Worm (Caenorhabditis elegans) whole organism, L1 larva: Measurements from ENCODE around the gene sra-1.

Experiments used
- C04F5.9 ChIP-seq: sonication (generic microtip); optimal IDR thresholded peaks from 2 replicates; lab custom pipeline; 2016; ENCODE audit warnings: missing genetic modification characterization, missing compliant biosample characterization
- C16A3.4 ChIP-seq: fragments of 150-350 bp; optimal IDR thresholded peaks from 2 replicates; lab custom pipeline; 2014; ENCODE audit warnings: missing biosample characterization, missing genetic modification characterization
- F16B12.6 ChIP-seq: fragments of 150-350 bp; optimal IDR thresholded peaks from 2 replicates; lab custom pipeline; 2014; ENCODE audit warnings: missing biosample characterization, missing genetic modification characterization
- alr-1 ChIP-seq: fragments of 200-800 bp; sonication (Bioruptor generic); optimal IDR thresholded peaks from 2 replicates; lab custom pipeline; 2018; ENCODE audit warnings: borderline replicate concordance, mild to moderate bottlenecking, missing genetic modification characterization, missing compliant biosample characterization
- blmp-1 ChIP-seq: fragments of 150-350 bp; optimal IDR thresholded peaks from 2 replicates; lab custom pipeline; 2014; ENCODE audit warnings: missing biosample characterization, missing genetic modification characterization
- ceh-8 ChIP-seq: fragments of 200-800 bp; sonication (Bioruptor generic); optimal IDR thresholded peaks from 2 replicates; lab custom pipeline; 2018; ENCODE audit warnings: mild to moderate bottlenecking, missing genetic modification characterization, moderate library complexity, missing compliant biosample characterization
- ceh-82 ChIP-seq, 3 experiments: fragments of 150-350 bp in 1 of 3; sonication (generic microtip) in 2 of 3; optimal IDR thresholded peaks; 2 replicates each; lab custom pipeline; 2014 to 2017; ENCODE audit warnings: missing biosample characterization in 3 of 3, missing genetic modification characterization in 3 of 3
- ceh-88 ChIP-seq: fragments of 200-800 bp; sonication (Bioruptor generic); IDR thresholded peaks from 2 replicates; pipeline ENCODE4 v1.3.6; 2022; ENCODE audit warnings: missing genetic modification characterization, missing compliant biosample characterization
- dpl-1 ChIP-seq, 3 experiments: fragments of 150-350 bp in 2 of 3; sonication (generic microtip) in 1 of 3; optimal IDR thresholded peaks; 2 replicates each; lab custom pipeline; 2014 to 2017; ENCODE audit warnings: missing biosample characterization in 3 of 3, missing genetic modification characterization in 3 of 3, missing genetic modification reagents in 3 of 3
- dsc-1 ChIP-seq: sonication (generic microtip); optimal IDR thresholded peaks from 2 replicates; lab custom pipeline; 2016; ENCODE audit warnings: mild to moderate bottlenecking, missing genetic modification characterization, missing compliant biosample characterization
- efl-1 ChIP-seq, 4 experiments: fragments of 150-350 bp; optimal IDR thresholded peaks in 3 of 4; peaks in 1 of 4; 1 replicate in 1 of 4; 2 replicates in 3 of 4; lab custom pipeline; 2014; ENCODE audit warnings: missing biosample characterization in 2 of 4, missing genetic modification characterization in 2 of 4, missing genetic modification reagents in 2 of 4
- efl-3 ChIP-seq: fragments of 200-800 bp; sonication (Bioruptor generic); optimal IDR thresholded peaks from 2 replicates; lab custom pipeline; 2018; ENCODE audit warnings: mild to moderate bottlenecking, missing genetic modification characterization, missing compliant biosample characterization
- egl-27 ChIP-seq, 2 experiments: fragments of 150-350 bp in 1 of 2; sonication (generic microtip); optimal IDR thresholded peaks; 3 replicates each; lab custom pipeline; 2017 to 2018; ENCODE audit warnings: missing biosample characterization in 2 of 2, missing genetic modification characterization in 2 of 2, missing genetic modification reagents in 2 of 2
- elt-3 ChIP-seq, 6 experiments: fragments of 150-350 bp in 1 of 6; sonication (generic microtip); optimal IDR thresholded peaks; 2 replicates each; lab custom pipeline; 2017 to 2018; ENCODE audit warnings: missing biosample characterization in 6 of 6, missing genetic modification characterization in 6 of 6, inconsistent platforms in 1 of 6
- ets-5 ChIP-seq: fragments of 200-800 bp; sonication (Bioruptor generic); IDR thresholded peaks from 2 replicates; pipeline ENCODE4 v1.3.6; 2022; ENCODE audit warnings: missing genetic modification characterization, missing compliant biosample characterization
- fkh-10 ChIP-seq: sonication (generic microtip); optimal IDR thresholded peaks from 2 replicates; lab custom pipeline; 2017; ENCODE audit warnings: missing biosample characterization, missing genetic modification reagents, missing genetic modification characterization
- fkh-4 ChIP-seq: sonication (generic microtip); optimal IDR thresholded peaks from 2 replicates; lab custom pipeline; 2016; ENCODE audit warnings: missing compliant biosample characterization, missing genetic modification characterization, borderline replicate concordance
- grh-1 ChIP-seq: fragments of 200-800 bp; sonication (Bioruptor generic); IDR thresholded peaks from 2 replicates; pipeline ENCODE4 v1.3.6; 2022; ENCODE audit warnings: missing genetic modification reagents, missing genetic modification characterization, missing compliant biosample characterization
- lin-35 ChIP-seq, 2 experiments: fragments of 150-350 bp; optimal IDR thresholded peaks; 2 replicates each; lab custom pipeline; 2014; ENCODE audit warnings: missing biosample characterization in 2 of 2, missing genetic modification characterization in 2 of 2, missing genetic modification reagents in 2 of 2
- lsy-2 ChIP-seq, 2 experiments: fragments of 150-350 bp; optimal IDR thresholded peaks; 2 replicates each; lab custom pipeline; 2014; ENCODE audit warnings: missing biosample characterization in 2 of 2, missing genetic modification characterization in 2 of 2
- nhr-20 ChIP-seq: sonication (generic microtip); optimal IDR thresholded peaks from 2 replicates; lab custom pipeline; 2016; ENCODE audit warnings: mild to moderate bottlenecking, missing genetic modification characterization, missing compliant biosample characterization
- nhr-237 ChIP-seq: fragments of 150-350 bp; optimal IDR thresholded peaks from 2 replicates; lab custom pipeline; 2014; ENCODE audit warnings: missing biosample characterization, missing genetic modification characterization
- nhr-71 ChIP-seq: sonication (generic microtip); optimal IDR thresholded peaks from 2 replicates; lab custom pipeline; 2016; ENCODE audit warnings: mild to moderate bottlenecking, missing genetic modification characterization, moderate library complexity, missing compliant biosample characterization
- nhr-76 ChIP-seq: sonication (generic microtip); optimal IDR thresholded peaks from 2 replicates; lab custom pipeline; 2017; ENCODE audit warnings: missing biosample characterization, missing genetic modification characterization
- nhr-77 ChIP-seq: fragments of 150-350 bp; optimal IDR thresholded peaks from 2 replicates; lab custom pipeline; 2014; ENCODE audit warnings: missing biosample characterization, missing genetic modification characterization
- nhr-84 ChIP-seq: sonication (generic microtip); optimal IDR thresholded peaks from 2 replicates; lab custom pipeline; 2017; ENCODE audit warnings: missing biosample characterization, missing genetic modification characterization
- nhr-85 ChIP-seq: sonication (generic microtip); peaks from one replicate; lab custom pipeline; 2016; ENCODE audit warnings: missing genetic modification characterization, inconsistent platforms, missing compliant biosample characterization
- nhr-90 ChIP-seq: sonication (generic microtip); optimal IDR thresholded peaks from 2 replicates; lab custom pipeline; 2016; ENCODE audit warnings: mild to moderate bottlenecking, missing genetic modification characterization, missing compliant biosample characterization; ENCODE audit not compliant: poor library complexity
- pqm-1 ChIP-seq: sonication (generic microtip); optimal IDR thresholded peaks from 3 replicates; lab custom pipeline; 2017; ENCODE audit warnings: missing biosample characterization, missing genetic modification characterization
- skn-1 ChIP-seq: fragments of 150-350 bp; optimal IDR thresholded peaks from 2 replicates; lab custom pipeline; 2014; ENCODE audit warnings: missing biosample characterization, missing genetic modification characterization
- snu-23 ChIP-seq: sonication (generic microtip); optimal IDR thresholded peaks from 2 replicates; lab custom pipeline; 2016; ENCODE audit warnings: missing genetic modification characterization, missing compliant biosample characterization
- tbx-2 ChIP-seq: sonication (generic microtip); optimal IDR thresholded peaks from 2 replicates; lab custom pipeline; 2016; ENCODE audit warnings: missing genetic modification characterization, missing compliant biosample characterization
- unc-130 ChIP-seq: fragments of 150-350 bp; optimal IDR thresholded peaks from 2 replicates; lab custom pipeline; 2017; ENCODE audit warnings: missing biosample characterization, missing genetic modification characterization, inconsistent platforms
- unc-62 ChIP-seq: fragments of 150-350 bp; optimal IDR thresholded peaks from 2 replicates; lab custom pipeline; 2014; ENCODE audit warnings: missing biosample characterization, missing genetic modification reagents, missing genetic modification characterization
- unc-86 ChIP-seq: sonication (generic microtip); optimal IDR thresholded peaks from 2 replicates; lab custom pipeline; 2016; ENCODE audit warnings: missing genetic modification characterization, missing compliant biosample characterization
- xbp-1 ChIP-seq: sonication (generic microtip); optimal IDR thresholded peaks from 2 replicates; lab custom pipeline; 2016; ENCODE audit warnings: missing genetic modification characterization, missing compliant biosample characterization

Gene sra-1

ce11 chrII:9560895-9561294 is 39.4 kb upstream of the sra-1 start (continued):
- TF ChIP-seq tbx-2 (tag; lab: Kevin White, UChicago): peak; percentile 12
- TF ChIP-seq nhr-84 (tag; lab: Kevin White, UChicago): no peak
- TF ChIP-seq grh-1: peak; percentile 73

ce11 chrII:9559929-9560328 is 38.5 kb upstream of the sra-1 start, which contains the start of gene F35H8.4:
Gene F35H8.4 (minus strand): TSS chrII:9560029.
- TF ChIP-seq ceh-88: no peak
- TF ChIP-seq efl-1 (optimal IDR thresholded peaks at IDR 0.05; lab: Kevin White, UChicago): no peak
- peak in 1 of 2 experiments; percentile 55 for TF ChIP-seq efl-1 (GFP tag; optimal IDR thresholded peaks at IDR 0.05 in 1 of 2; lab: Kevin White, UChicago)
- no peak for TF ChIP-seq skn-1

ce11 chrII:9558906-9559305 is 37.4 kb upstream of the sra-1 start:
- TF ChIP-seq nhr-76 (tag; lab: Kevin White, UChicago) (no peak), fkh-10 (GFP tag; lab: Kevin White, UChicago) (no peak), fkh-4 (tag; lab: Kevin White, UChicago) (no peak), C04F5.9 (tag; lab: Kevin White, UChicago) (no peak), ets-5 (GFP tag; lab: Robert Waterston, UW) (no peak), dpl-1 (GFP tag; optimal IDR thresholded peaks at IDR 0.05; lab: Kevin White, UChicago) (no peak), lin-35 (GFP tag; optimal IDR thresholded peaks at IDR 0.05; lab: Kevin White, UChicago) (no peak), grh-1 (no peak), ceh-8 (no peak), nhr-237 (no peak), F16B12.6 (tag; lab: Kevin White, UChicago) (no peak), unc-62 (GFP tag; lab: Kevin White, UChicago) (no peak), C16A3.4 (tag; lab: Kevin White, UChicago) (no peak), dsc-1 (tag; lab: Kevin White, UChicago) (no peak), nhr-90 (tag; lab: Kevin White, UChicago) (no peak), snu-23 (no peak), ceh-88 (no peak), alr-1 (tag; lab: Kevin White, UChicago) (no peak), unc-86 (tag; lab: Kevin White, UChicago) (no peak)

- TF ChIP-seq nhr-71 (tag; lab: Kevin White, UChicago): peak; percentile 3
- peak; percentile 31 to 43 for TF ChIP-seq efl-1 (optimal IDR thresholded peaks at IDR 0.05; lab: Kevin White, UChicago)
- TF ChIP-seq efl-1 (GFP tag; optimal IDR thresholded peaks at IDR 0.05 in 1 of 2; lab: Kevin White, UChicago): peak; percentile 31 to 89
- TF ChIP-seq ets-5 (GFP tag; lab: Robert Waterston, UW): no peak
- TF ChIP-seq ceh-82 (tag; optimal IDR thresholded peaks at IDR 0.05; lab: Kevin White, UChicago): peak in 1 of 3 experiments; percentile 0
- no peak for TF ChIP-seq elt-3 (tag; optimal IDR thresholded peaks at IDR 0.05; lab: Kevin White, UChicago)
- TF ChIP-seq blmp-1 (tag; lab: Kevin White, UChicago): peak; percentile 21
- TF ChIP-seq efl-3 (GFP tag; lab: Kevin White, UChicago): no peak
- TF ChIP-seq skn-1: no peak
- TF ChIP-seq pqm-1 (tag; lab: Kevin White, UChicago): no peak
- peak; percentile 5 for TF ChIP-seq nhr-20 (tag; lab: Kevin White, UChicago)
- peak; percentile 26 for TF ChIP-seq snu-23
- TF ChIP-seq nhr-85 (tag; lab: Kevin White, UChicago): no peak
- TF ChIP-seq lin-35 (GFP tag; optimal IDR thresholded peaks at IDR 0.05; lab: Kevin White, UChicago): peak; percentile 26 to 37
- no peak for TF ChIP-seq ceh-8
- peak in 2 of 3 experiments; percentile 5 to 44 for TF ChIP-seq dpl-1 (GFP tag; optimal IDR thresholded peaks at IDR 0.05; lab: Kevin White, UChicago)
- TF ChIP-seq xbp-1 (tag; lab: Kevin White, UChicago): no peak
- TF ChIP-seq nhr-77 (tag; lab: Kevin White, UChicago): no peak
- no peak for TF ChIP-seq unc-130 (tag; lab: Kevin White, UChicago)
- TF ChIP-seq egl-27 (tag; optimal IDR thresholded peaks at IDR 0.05; lab: Kevin White, UChicago): no peak
- TF ChIP-seq lsy-2 (tag; optimal IDR thresholded peaks at IDR 0.05; lab: Kevin White, UChicago): peak; percentile 12 to 57
Measured at ce11 chrII:9557437-9558150, 36.1 kb upstream of the sra-1 start, which contains the start of gene zfp-2. Gene zfp-2 (plus strand): TSS chrII:9557650.
